Fruit fly (Drosophila melanogaster): ENCODE data around the gene CG12576.

Gene CG12576

dm6 chrX:22449191-22449787, 32.9 kb downstream of the CG12576 start, which contains the start of the genes CG14615 and tilB (continued):
- TF ChIP-seq CG14710 (tag; optimal IDR thresholded peaks at IDR 0.05) (no peak), CG17912 (GFP tag; optimal IDR thresholded peaks at IDR 0.05) (no peak), bcd (GFP tag; optimal IDR thresholded peaks at IDR 0.05) (no peak), CG3163 (GFP tag; optimal IDR thresholded peaks at IDR 0.05) (no peak), vvl (GFP tag; IDR thresholded peaks at IDR 0.05) (no peak; the same call in 1 of the 2 replicates), Six4 (GFP tag; optimal IDR thresholded peaks at IDR 0.05) (no peak), Neu2 (GFP tag; optimal IDR thresholded peaks at IDR 0.05; ENCODE audit: borderline replicate concordance) (no peak), CG31224 (GFP tag; IDR thresholded peaks at IDR 0.05) (no peak), CG2116 (GFP tag; optimal IDR thresholded peaks at IDR 0.05) (no peak), stwl (tag; optimal IDR thresholded peaks at IDR 0.05) (no peak), CG14050 (GFP tag; IDR thresholded peaks at IDR 0.05) (no peak), ems (GFP tag; optimal IDR thresholded peaks at IDR 0.05) (peak; percentile 25), CG9437 (GFP tag; optimal IDR thresholded peaks at IDR 0.05) (no peak), Usf (GFP tag; optimal IDR thresholded peaks at IDR 0.05) (no peak), zfh2 (GFP tag; optimal IDR thresholded peaks at IDR 0.05) (peak; percentile 33), pzg (GFP tag; optimal IDR thresholded peaks at IDR 0.05) (no peak), CG10654 (GFP tag; optimal IDR thresholded peaks at IDR 0.05) (no peak), amos (GFP tag; IDR thresholded peaks at IDR 0.05; ENCODE audit: partially characterized antibody) (0 out of 2 replicates have a peak, but pooled peaks have one; percentile 17), Ptx1 (GFP tag; IDR thresholded peaks at IDR 0.05) (peak; percentile 56), YL-1 (GFP tag; optimal IDR thresholded peaks at IDR 0.05) (no peak), schlank (tag; optimal IDR thresholded peaks at IDR 0.05) (no peak), Dip2 (GFP tag; IDR thresholded peaks at IDR 0.05) (no peak), CG17328 (GFP tag; IDR thresholded peaks at IDR 0.05) (no peak), Jarid2 (GFP tag; optimal IDR thresholded peaks at IDR 0.05) (no peak), tna (GFP tag; IDR thresholded peaks at IDR 0.05; ENCODE audit: partially characterized antibody) (no peak), zf30C (GFP tag; optimal IDR thresholded peaks at IDR 0.05) (no peak), Drgx (GFP tag; IDR thresholded peaks at IDR 0.05) (no peak), fd96Cb (tag; optimal IDR thresholded peaks at IDR 0.05) (no peak), CG14014 (GFP tag; IDR thresholded peaks at IDR 0.05) (peak; percentile 30; the same call in 1 of the 2 replicates), toy (GFP tag; IDR thresholded peaks at IDR 0.05) (no peak), CG34224 (GFP tag; IDR thresholded peaks at IDR 0.05; ENCODE audit: partially characterized antibody) (no peak), fru (optimal IDR thresholded peaks at IDR 0.05) (no peak), zen2 (GFP tag; IDR thresholded peaks at IDR 0.05; ENCODE audit: partially characterized antibody) (no peak), Side (GFP tag; optimal IDR thresholded peaks at IDR 0.05) (no peak), sim (GFP tag; IDR thresholded peaks at IDR 0.05) (no peak), HLH3B (GFP tag; IDR thresholded peaks at IDR 0.05) (no peak), CG18011 (GFP tag; optimal IDR thresholded peaks at IDR 0.05) (no peak), row (GFP tag; IDR thresholded peaks at IDR 0.05) (peak; percentile 80), mld (GFP tag; IDR thresholded peaks at IDR 0.05; ENCODE audit: partially characterized antibody) (no peak), CG17359 (tag; optimal IDR thresholded peaks at IDR 0.05) (no peak), CG13296 (GFP tag; optimal IDR thresholded peaks at IDR 0.05) (peak; percentile 41), Sry-β (GFP tag; optimal IDR thresholded peaks at IDR 0.05) (no peak), CG15479 (GFP tag; optimal IDR thresholded peaks at IDR 0.05) (no peak), Xbp1 (GFP tag; optimal IDR thresholded peaks at IDR 0.05) (peak; percentile 3), CG3065 (GFP tag; optimal IDR thresholded peaks at IDR 0.05) (no peak), dysf (GFP tag; IDR thresholded peaks at IDR 0.05) (0 out of 3 replicates have a peak, but pooled peaks have one; percentile 18), salm (tag; optimal IDR thresholded peaks at IDR 0.05) (no peak), croc (GFP tag; conservative IDR thresholded peaks at IDR 0.05) (no peak), H2.0 (GFP tag; IDR thresholded peaks at IDR 0.05) (no peak), ase (GFP tag; IDR thresholded peaks at IDR 0.05) (no peak), caup (GFP tag; optimal IDR thresholded peaks at IDR 0.05; ENCODE audit: severe bottlenecking) (no peak)

Data from whole organism, embryonic.